Worm (Caenorhabditis elegans) whole organism, L4/young adult: Measurements from ENCODE around the gene F53F1.3.

ENCODE experiments used
- W03F9.2 ChIP-seq: fragments of 150-350 bp; optimal IDR thresholded peaks from 2 replicates; lab custom pipeline; 2014; ENCODE audit warnings: missing biosample characterization, missing genetic modification characterization
- dao-5 ChIP-seq: sonication (generic microtip); optimal IDR thresholded peaks from 2 replicates; lab custom pipeline; 2016; ENCODE audit warnings: missing genotype, missing genetic modification characterization, moderate library complexity, missing compliant biosample characterization
- him-1 ChIP-seq: sonication (generic microtip); optimal IDR thresholded peaks from 2 replicates; lab custom pipeline; 2016; ENCODE audit warnings: missing genotype, missing genetic modification reagents, missing genetic modification characterization, missing compliant biosample characterization

DNA sequence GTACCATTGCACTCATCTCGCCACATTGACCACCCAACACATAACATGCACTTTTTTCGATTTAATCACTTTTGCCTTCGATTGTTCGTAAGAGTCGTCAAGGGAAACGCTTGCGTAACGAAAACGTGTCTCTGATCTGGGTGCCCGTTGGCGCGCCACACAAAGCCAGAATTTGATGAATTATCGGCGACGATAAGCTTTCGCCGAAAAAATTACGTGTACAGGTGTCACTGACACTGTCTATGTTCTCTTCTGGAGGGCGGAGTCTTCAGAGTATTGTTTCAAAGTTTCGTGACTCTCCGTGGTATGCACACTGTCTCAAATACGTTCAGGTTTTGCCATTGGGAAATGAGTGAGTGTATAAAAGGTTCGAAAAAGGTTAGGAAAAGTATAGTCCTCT, 2.6 kb downstream of the F53F1.3 start, which contains the start of gene F53F1.4:
- TF ChIP-seq him-1, result no peak
- no peak for TF ChIP-seq W03F9.2 (tag; lab: Kevin White, UChicago)
- no peak for TF ChIP-seq dao-5
